Fruit fly (Drosophila melanogaster) whole organism, embryonic: Measurements from ENCODE around the gene CG42272.

Experiments
- Awh ChIP-seq: fragments of 200-800 bp; sonication (Bioruptor generic); IDR thresholded peaks from 2 replicates; pipeline ENCODE4, ENCODE4 v1.3.6; 2022; ENCODE audit warnings: missing biosample characterization, missing genetic modification characterization
- BEAF-32 ChIP-seq: fragments of 200-800 bp; sonication (Bioruptor generic); optimal IDR thresholded peaks from 3 replicates; lab custom pipeline; 2017; ENCODE audit warnings: missing biosample characterization, missing genetic modification characterization, mild to moderate bottlenecking, moderate library complexity, missing genetic modification reagents
- C15 ChIP-seq: fragments of 200-800 bp; sonication (Bioruptor generic); IDR thresholded peaks from 3 replicates; pipeline ENCODE4 v1.3.6; 2022; ENCODE audit warnings: missing biosample characterization, missing genetic modification characterization
- CG12391 ChIP-seq: fragments of 200-800 bp; sonication (Bioruptor generic); optimal IDR thresholded peaks from 3 replicates; lab custom pipeline; 2018; ENCODE audit warnings: missing biosample characterization, mild to moderate bottlenecking, missing genetic modification characterization, moderate library complexity
- CG12659 ChIP-seq: fragments of 200-800 bp; sonication (Bioruptor generic); optimal IDR thresholded peaks from 3 replicates; lab custom pipeline; 2017; ENCODE audit warnings: mild to moderate bottlenecking, missing biosample characterization, missing genetic modification reagents, missing genetic modification characterization
- CG13287 ChIP-seq: fragments of 200-800 bp; sonication (Bioruptor generic); IDR thresholded peaks from 2 replicates; pipeline ENCODE4 v1.3.6; 2022; ENCODE audit warnings: missing biosample characterization, missing genetic modification characterization; ENCODE audit not compliant: partially characterized antibody
- CG14441 ChIP-seq: fragments of 200-800 bp; sonication (Bioruptor generic); IDR thresholded peaks from 2 replicates; pipeline ENCODE4 v1.3.6; 2022; ENCODE audit warnings: missing biosample characterization, missing genetic modification characterization
- CG14710 ChIP-seq: fragments of 200-800 bp; sonication (Bioruptor generic); optimal IDR thresholded peaks from 3 replicates; lab custom pipeline; 2019; ENCODE audit warnings: missing biosample characterization, mild to moderate bottlenecking, missing genetic modification characterization, moderate library complexity
- CG17612 ChIP-seq: fragments of 200-800 bp; sonication (Bioruptor generic); IDR thresholded peaks from 2 replicates; pipeline ENCODE4 v1.3.6; 2022; ENCODE audit warnings: missing biosample characterization, missing genetic modification characterization
- CG2120 ChIP-seq: fragments of 200-800 bp; sonication (Bioruptor generic); optimal IDR thresholded peaks from 3 replicates; lab custom pipeline; 2016; ENCODE audit warnings: missing biosample characterization, missing genetic modification characterization
- CG2678 ChIP-seq: fragments of 200-800 bp; sonication (Bioruptor generic); optimal IDR thresholded peaks from 3 replicates; lab custom pipeline; 2019; ENCODE audit warnings: missing biosample characterization, mild to moderate bottlenecking, missing genetic modification characterization, moderate library complexity
- CG34422 ChIP-seq: fragments of 200-800 bp; sonication (Bioruptor generic); IDR thresholded peaks from 3 replicates; pipeline ENCODE4 v1.3.6; 2022; ENCODE audit warnings: missing biosample characterization, missing genetic modification characterization
- CG9437 ChIP-seq: fragments of 200-800 bp; sonication (Bioruptor generic); optimal IDR thresholded peaks from 2 replicates; lab custom pipeline; 2018; ENCODE audit warnings: missing biosample characterization, mild to moderate bottlenecking, missing genetic modification characterization
- CG9797 ChIP-seq: fragments of 200-800 bp; sonication (Bioruptor generic); optimal IDR thresholded peaks from 3 replicates; lab custom pipeline; 2018; ENCODE audit warnings: missing biosample characterization, mild to moderate bottlenecking, missing genetic modification characterization
- CkIIα-i1 ChIP-seq: fragments of 200-800 bp; sonication (Bioruptor generic); IDR thresholded peaks from 2 replicates; pipeline ENCODE4 v1.3.6; 2022; ENCODE audit warnings: missing biosample characterization, missing genetic modification characterization
- D ChIP-seq, 2 experiments: fragments of 200-800 bp in 1 of 2; fragments of >200 bp in 1 of 2; sonication (Bioruptor generic) in 1 of 2; optimal IDR thresholded peaks; 2 replicates in 1 of 2; 3 replicates in 1 of 2; lab custom pipeline; 2017; ENCODE audit warnings: mild to moderate bottlenecking in 1 of 2, missing biosample characterization in 1 of 2, missing genetic modification characterization in 1 of 2, missing genetic modification reagents in 1 of 2
- Dll ChIP-seq: fragments of 200-800 bp; sonication (Bioruptor generic); IDR thresholded peaks from 4 replicates; pipeline ENCODE4 v1.3.6; 2022; ENCODE audit warnings: missing biosample characterization, missing genetic modification characterization; ENCODE audit not compliant: partially characterized antibody
- Dp ChIP-seq: fragments of 200-800 bp; sonication (Bioruptor generic); optimal IDR thresholded peaks from 2 replicates; lab custom pipeline; 2018; ENCODE audit warnings: missing biosample characterization, mild to moderate bottlenecking, missing genetic modification characterization, moderate library complexity
- E2f2 ChIP-seq: fragments of 200-800 bp; sonication (Bioruptor generic); IDR thresholded peaks from 2 replicates; pipeline ENCODE4 v1.3.6; 2022; ENCODE audit warnings: missing biosample characterization, missing genetic modification characterization
- Elba2 ChIP-seq: fragments of 200-800 bp; sonication (Bioruptor generic); optimal IDR thresholded peaks from 3 replicates; lab custom pipeline; 2016; ENCODE audit warnings: missing biosample characterization, missing genetic modification characterization
- MBD-R2 ChIP-seq: fragments of 200-800 bp; sonication (Bioruptor generic); IDR thresholded peaks from 2 replicates; pipeline ENCODE4 v1.3.6; 2022; ENCODE audit warnings: missing biosample characterization, missing genetic modification characterization
- MESR4 ChIP-seq: fragments of 200-800 bp; sonication (Bioruptor generic); optimal IDR thresholded peaks from 2 replicates; lab custom pipeline; 2018; ENCODE audit warnings: missing biosample characterization, mild to moderate bottlenecking, missing genetic modification characterization, moderate library complexity
- Myb ChIP-seq: fragments of 200-800 bp; sonication (Bioruptor generic); optimal IDR thresholded peaks from 2 replicates; lab custom pipeline; 2016; ENCODE audit warnings: missing biosample characterization, missing genetic modification characterization
- Oli ChIP-seq: fragments of 200-800 bp; sonication (Bioruptor generic); optimal IDR thresholded peaks from 2 replicates; lab custom pipeline; 2018; ENCODE audit warnings: missing biosample characterization, mild to moderate bottlenecking, missing genetic modification characterization, moderate library complexity
- Rx ChIP-seq: fragments of 200-800 bp; sonication (Bioruptor generic); IDR thresholded peaks from 2 replicates; pipeline ENCODE4 v1.3.6; 2022; ENCODE audit warnings: missing biosample characterization, missing genetic modification characterization
- Scr ChIP-seq: fragments of 200-800 bp; sonication (Bioruptor generic); IDR thresholded peaks from 2 replicates; pipeline ENCODE4 v1.3.6; 2022; ENCODE audit warnings: missing biosample characterization, missing genetic modification characterization; ENCODE audit not compliant: partially characterized antibody
- Sox102F ChIP-seq: fragments of 200-800 bp; sonication (Bioruptor generic); optimal IDR thresholded peaks from 2 replicates; lab custom pipeline; 2018; ENCODE audit warnings: missing biosample characterization, mild to moderate bottlenecking, missing genetic modification characterization, moderate library complexity
- Sry-δ ChIP-seq: fragments of 200-800 bp; sonication (Bioruptor generic); optimal IDR thresholded peaks from 2 replicates; lab custom pipeline; 2016; ENCODE audit warnings: missing biosample characterization, missing genetic modification characterization
- YL-1 ChIP-seq: fragments of 200-800 bp; sonication (Bioruptor generic); optimal IDR thresholded peaks from 3 replicates; lab custom pipeline; 2017; ENCODE audit warnings: missing biosample characterization, mild to moderate bottlenecking, missing genetic modification characterization
- dm ChIP-seq: fragments of 200-800 bp; sonication (Bioruptor generic); optimal IDR thresholded peaks from 3 replicates; lab custom pipeline; 2016; ENCODE audit warnings: missing biosample characterization, missing genetic modification characterization
- ftz-f1 ChIP-seq: fragments of 200-800 bp; sonication (Bioruptor generic); optimal IDR thresholded peaks from 2 replicates; lab custom pipeline; 2016; ENCODE audit warnings: missing biosample characterization, missing genetic modification characterization
- gfzf ChIP-seq: fragments of 200-800 bp; sonication (Bioruptor generic); optimal IDR thresholded peaks from 2 replicates; lab custom pipeline; 2016; ENCODE audit warnings: missing biosample characterization, mild to moderate bottlenecking, missing genetic modification characterization, moderate library complexity
- inv ChIP-seq: fragments of 200-800 bp; sonication (Bioruptor generic); IDR thresholded peaks from 2 replicates; pipeline ENCODE4 v1.3.6; 2022; ENCODE audit warnings: missing biosample characterization, missing genetic modification characterization; ENCODE audit not compliant: partially characterized antibody
- mirr ChIP-seq: fragments of 200-800 bp; sonication (Bioruptor generic); optimal IDR thresholded peaks from 3 replicates; lab custom pipeline; 2018; ENCODE audit warnings: missing biosample characterization, mild to moderate bottlenecking, missing genetic modification characterization
- nerfin-2 ChIP-seq: fragments of 200-800 bp; sonication (Bioruptor generic); IDR thresholded peaks from 2 replicates; pipeline ENCODE4 v1.3.6; 2022; ENCODE audit warnings: missing biosample characterization, missing genetic modification characterization; ENCODE audit not compliant: partially characterized antibody
- oc ChIP-seq: fragments of 200-800 bp; sonication (Bioruptor generic); optimal IDR thresholded peaks from 2 replicates; lab custom pipeline; 2018; ENCODE audit warnings: missing biosample characterization, mild to moderate bottlenecking, missing genetic modification characterization, moderate library complexity
- pb ChIP-seq: fragments of 200-800 bp; sonication (Bioruptor generic); optimal IDR thresholded peaks from 3 replicates; lab custom pipeline; 2016; ENCODE audit warnings: missing biosample characterization, missing genetic modification characterization
- pita ChIP-seq: fragments of 200-800 bp; sonication (Bioruptor generic); optimal IDR thresholded peaks from 2 replicates; lab custom pipeline; 2017; ENCODE audit warnings: missing biosample characterization, mild to moderate bottlenecking, missing genetic modification characterization
- pzg ChIP-seq: fragments of 200-800 bp; sonication (Bioruptor generic); optimal IDR thresholded peaks from 3 replicates; lab custom pipeline; 2018; ENCODE audit warnings: missing biosample characterization, mild to moderate bottlenecking, missing genetic modification characterization, moderate library complexity
- schlank ChIP-seq: fragments of 200-800 bp; sonication (Bioruptor generic); optimal IDR thresholded peaks from 2 replicates; lab custom pipeline; 2018; ENCODE audit warnings: missing biosample characterization, mild to moderate bottlenecking, missing genetic modification characterization
- sna ChIP-seq: fragments of 200-800 bp; sonication (Bioruptor generic); IDR thresholded peaks from 2 replicates; pipeline ENCODE4 v1.3.6; 2022; ENCODE audit warnings: missing biosample characterization, missing genetic modification characterization; ENCODE audit not compliant: partially characterized antibody
- stwl ChIP-seq: fragments of 200-800 bp; sonication (Bioruptor generic); optimal IDR thresholded peaks from 3 replicates; lab custom pipeline; 2018; ENCODE audit warnings: missing biosample characterization, mild to moderate bottlenecking, missing genetic modification characterization, moderate library complexity
- trem ChIP-seq: fragments of 200-800 bp; optimal IDR thresholded peaks from 3 replicates; lab custom pipeline; 2019; ENCODE audit warnings: missing biosample characterization, mild to moderate bottlenecking, missing genetic modification characterization, moderate library complexity
- zen2 ChIP-seq: fragments of 200-800 bp; sonication (Bioruptor generic); IDR thresholded peaks from 3 replicates; pipeline ENCODE4 v1.3.6; 2022; ENCODE audit warnings: missing biosample characterization, missing genetic modification characterization; ENCODE audit not compliant: partially characterized antibody
- zfh1 ChIP-seq: fragments of 200-800 bp; sonication (Bioruptor generic); IDR thresholded peaks from 3 replicates; pipeline ENCODE4 v1.3.6; 2022; ENCODE audit warnings: missing biosample characterization, missing genetic modification characterization

The CG42272 gene

DNA sequence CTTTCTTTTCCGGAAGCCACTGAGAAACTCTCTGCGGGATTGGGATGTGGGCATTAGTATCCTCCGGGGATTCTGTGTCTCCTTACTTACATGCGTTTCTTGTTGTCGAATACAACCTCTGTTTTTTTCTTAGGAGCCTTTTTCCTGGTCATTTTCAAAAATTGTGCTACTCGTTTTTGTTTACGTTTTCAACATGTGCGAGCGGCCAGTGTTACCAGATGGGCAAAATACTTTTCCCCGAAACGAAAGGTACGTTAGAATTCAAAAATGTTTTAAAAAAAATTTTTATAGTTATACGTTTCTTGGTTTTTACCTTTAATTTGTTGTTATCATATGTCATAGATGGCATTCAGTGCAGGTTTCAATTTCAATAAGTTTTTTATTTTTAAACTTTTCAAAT is 25.7 kb upstream of the CG42272 start, which contains the start of gene vito:
Gene vito (minus strand): TSS at position 220 of the 400 bp plus-strand sequence.
- peak; percentile 15 for TF ChIP-seq CG9797 (GFP tag; lab: Kevin White, UChicago)
- peak; percentile 41 for TF ChIP-seq Dp (GFP tag; lab: Kevin White, UChicago)
- peak; percentile 16 for TF ChIP-seq pzg (GFP tag; lab: Kevin White, UChicago)
- no peak for TF ChIP-seq CG2678 (tag; lab: Kevin White, UChicago)
- no peak for TF ChIP-seq pb (GFP tag; lab: Kevin White, UChicago)
- no peak for TF ChIP-seq Oli (tag; lab: Kevin White, UChicago)
- TF ChIP-seq trem (tag; lab: Kevin White, UChicago), result peak; percentile 11
- TF ChIP-seq CG9437 (GFP tag; lab: Kevin White, UChicago), result peak; percentile 26
- no peak for TF ChIP-seq sna (GFP tag; lab: Robert Waterston, UW)
- TF ChIP-seq mirr, result no peak
- no peak for TF ChIP-seq nerfin-2 (GFP tag; lab: Robert Waterston, UW)
- peak; percentile 18 for TF ChIP-seq MESR4 (GFP tag; lab: Kevin White, UChicago)
- TF ChIP-seq dm, result peak; percentile 70
- no peak for TF ChIP-seq CG14441 (GFP tag; lab: Robert Waterston, UW)
- TF ChIP-seq Sox102F, result no peak
- TF ChIP-seq YL-1 (GFP tag; lab: Kevin White, UChicago), result peak; percentile 28
- no peak for TF ChIP-seq oc (tag; lab: Kevin White, UChicago)
- peak; percentile 51 for TF ChIP-seq E2f2 (GFP tag; lab: Robert Waterston, UW)
- TF ChIP-seq gfzf (GFP tag; lab: Kevin White, UChicago), result peak; percentile 60
- TF ChIP-seq MBD-R2, result peak; percentile 44; the same call in 1 of the 2 replicates
- TF ChIP-seq CG13287 (GFP tag; lab: Robert Waterston, UW), result 0 out of 2 replicates have a peak, but pooled peaks have one; percentile 14
- TF ChIP-seq schlank, result no peak
- peak; percentile 90 for TF ChIP-seq Myb
- TF ChIP-seq stwl (tag; lab: Kevin White, UChicago), result peak; percentile 10
- TF ChIP-seq, all 482 proteins: peak for 14

DNA sequence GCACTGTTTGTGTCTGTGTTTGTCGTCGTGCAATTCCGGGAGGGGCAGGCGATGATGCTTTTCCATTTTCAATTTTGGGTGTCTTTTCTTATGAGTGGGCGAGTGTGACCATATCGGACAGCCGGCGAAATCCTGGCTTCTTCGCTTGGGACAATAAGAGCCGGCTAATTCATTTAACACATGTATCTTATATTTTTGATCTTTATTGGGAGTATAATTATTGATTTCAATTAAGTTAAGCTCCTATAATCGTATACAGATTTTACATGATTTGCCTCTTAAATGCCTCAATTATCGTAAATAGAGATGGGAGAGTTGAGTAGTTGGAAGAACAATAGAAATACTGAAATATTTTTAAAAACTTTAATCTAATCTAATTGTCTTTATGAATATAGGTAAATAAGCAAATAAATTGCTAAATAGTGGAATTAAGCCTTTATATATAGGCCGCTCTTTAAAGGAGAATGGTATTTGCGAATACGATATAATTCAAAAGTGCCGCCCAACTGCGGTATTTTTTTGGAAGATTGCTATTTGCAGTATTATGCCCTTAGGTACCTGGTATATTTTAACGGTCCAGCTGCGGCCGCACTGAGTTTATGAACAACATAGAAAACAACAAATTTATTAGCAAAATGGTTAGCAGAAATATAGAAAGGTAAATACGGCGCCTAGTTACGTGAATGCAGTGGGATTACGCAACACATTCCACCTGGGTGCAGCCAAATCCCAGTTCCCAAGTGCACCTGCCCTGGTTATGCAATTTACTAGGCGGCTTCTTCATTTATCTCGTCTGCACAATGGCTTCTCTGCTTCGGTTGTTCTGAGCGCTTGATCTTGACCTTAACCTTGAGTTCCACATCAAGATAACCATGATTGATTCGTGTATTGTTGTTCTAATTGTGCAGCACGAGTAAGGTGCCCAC is 23.1 kb upstream of the CG42272 start, which contains the start of the genes Myt1, PGRP-LD and Pmi:
Gene Myt1 (minus strand): TSS at position 116 of the 926 bp plus-strand sequence.
Gene PGRP-LD (plus strand): TSS at position 576 of the 926 bp plus-strand sequence.
Gene Pmi (plus strand): TSS at position 576 of the 926 bp plus-strand sequence.
- TF ChIP-seq Elba2 (GFP tag; lab: Kevin White, UChicago), result peak; percentile 56
- peak; percentile 49 for TF ChIP-seq CG14710 (tag; lab: Kevin White, UChicago)
- 0 out of 4 replicates have a peak, but pooled peaks have one; percentile 23 for TF ChIP-seq Dll (GFP tag; lab: Robert Waterston, UW)
- TF ChIP-seq MESR4 (GFP tag; lab: Kevin White, UChicago), result peak; percentile 60
- TF ChIP-seq zen2 (GFP tag; lab: Robert Waterston, UW), result no peak
- TF ChIP-seq CG34422, result peak; percentile 33; the same call in 1 of the 3 replicates
- TF ChIP-seq CG17612, result no peak
- TF ChIP-seq Dp (GFP tag; lab: Kevin White, UChicago), result peak; percentile 86
- TF ChIP-seq pzg (GFP tag; lab: Kevin White, UChicago), result peak; percentile 42
- peak; percentile 36 for TF ChIP-seq D (optimal IDR thresholded peaks at IDR 0.05; lab: Kevin White, UChicago)
- TF ChIP-seq D (GFP tag; optimal IDR thresholded peaks at IDR 0.05; lab: Kevin White, UChicago), result no peak
- TF ChIP-seq pita, result no peak
- TF ChIP-seq Myb, result peak; percentile 38
- TF ChIP-seq CG12659, result peak; percentile 9
- TF ChIP-seq inv (GFP tag; lab: Robert Waterston, UW), result 0 out of 2 replicates have a peak, but pooled peaks have one; percentile 7
- TF ChIP-seq Sry-δ (GFP tag; lab: Kevin White, UChicago), result peak; percentile 61
- TF ChIP-seq zfh1 (GFP tag; lab: Robert Waterston, UW), result no peak
- TF ChIP-seq C15 (GFP tag; lab: Robert Waterston, UW), result no peak
- TF ChIP-seq Scr (GFP tag; lab: Robert Waterston, UW), result peak; percentile 36; the same call in 1 of the 2 replicates
- TF ChIP-seq BEAF-32, result peak; percentile 69
- TF ChIP-seq Awh (GFP tag; lab: Robert Waterston, UW), result no peak
- TF ChIP-seq CG12391 (tag; lab: Kevin White, UChicago), result peak; percentile 27
- TF ChIP-seq ftz-f1, result peak; percentile 79
- TF ChIP-seq CG2120 (GFP tag; lab: Kevin White, UChicago), result no peak
- no peak for TF ChIP-seq CkIIα-i1
- TF ChIP-seq Rx (GFP tag; lab: Robert Waterston, UW), result no peak
